Worm (Caenorhabditis elegans): ENCODE data around the gene M01F1.4.

ce11 chrIII:3484995-3485394, 24.8 kb downstream of the M01F1.4 start:
- TF ChIP-seq him-1 (tag; optimal IDR thresholded peaks at IDR 0.05) (no peak), W03F9.2 (tag; optimal IDR thresholded peaks at IDR 0.05) (no peak)

All from whole organism, L4/young adult.